Worm (Caenorhabditis elegans) whole organism, midembryonic: ENCODE measurements around the gene acr-14.

Experiments used
- cog-1 ChIP-seq: sonication (generic microtip); optimal IDR thresholded peaks from 2 replicates; lab custom pipeline; 2016; ENCODE audit warnings: missing genetic modification characterization, missing compliant biosample characterization
- ref-1 ChIP-seq: fragments of 200-800 bp; sonication (Bioruptor generic); conservative IDR thresholded peaks from 2 replicates; pipeline ENCODE4 v1.3.6; 2022; ENCODE audit warnings: missing genetic modification reagents, missing genetic modification characterization, missing compliant biosample characterization
- tab-1 ChIP-seq: fragments of 200-800 bp; sonication (Bioruptor generic); IDR thresholded peaks from 2 replicates; pipeline ENCODE4 v1.3.6; 2022; ENCODE audit warnings: missing genetic modification characterization, missing compliant biosample characterization

ce11 chrII:8226475-8226874 lies 49.5 kb upstream of the acr-14 start:
- TF ChIP-seq tab-1 (GFP tag; lab: Robert Waterston, UW) (no peak), cog-1 (tag; lab: Kevin White, UChicago) (no peak), ref-1 (GFP tag; lab: Robert Waterston, UW) (no peak)
